Worm (Caenorhabditis elegans): Measurements from ENCODE around the gene clp-4.

- TF ChIP-seq ceh-82 (tag; optimal IDR thresholded peaks at IDR 0.05) (no peak), snpc-1.2 (GFP tag; IDR thresholded peaks at IDR 0.05) (no peak), T26A8.4 (GFP tag; IDR thresholded peaks at IDR 0.05) (no peak), pha-4 (GFP tag; IDR thresholded peaks at IDR 0.05) (no peak), pha-4 (tag; optimal IDR thresholded peaks at IDR 0.05) (no peak), hif-1 (tag; optimal IDR thresholded peaks at IDR 0.05) (no peak), lin-39 (tag; optimal IDR thresholded peaks at IDR 0.05) (no peak), ctbp-1 (GFP tag; IDR thresholded peaks at IDR 0.05) (no peak), dmd-9 (GFP tag; IDR thresholded peaks at IDR 0.05) (no peak), mxl-3 (GFP tag; optimal IDR thresholded peaks at IDR 0.05) (no peak), nhr-237 (tag; optimal IDR thresholded peaks at IDR 0.05) (no peak), zfp-2 (tag; optimal IDR thresholded peaks at IDR 0.05) (no peak), nhr-11 (tag; optimal IDR thresholded peaks at IDR 0.05) (no peak)
These were observed 13.6 kb downstream of the clp-4 start for ce11 chrIII:1804477-1804876.

Data from whole organism, L4 larva.